Worm (Caenorhabditis elegans) whole organism, mixed stage, embryonic: Measurements from ENCODE around the gene F36H12.17.
"Not testable (repeated sequence)": the region's sequence is repeated elsewhere in the genome, so short reads cannot be mapped to it uniquely, and the experiment has no call there.

Experiments used
- bed-3 ChIP-seq: fragments of 200-800 bp; sonication (Bioruptor generic); optimal IDR thresholded peaks from 3 replicates; lab custom pipeline; 2018; ENCODE audit warnings: mild to moderate bottlenecking, missing genetic modification characterization, moderate library complexity, missing compliant biosample characterization
- ceh-39 ChIP-seq: fragments of 150-350 bp; optimal IDR thresholded peaks from 2 replicates; lab custom pipeline; 2014; ENCODE audit warnings: missing biosample characterization, missing genetic modification characterization
- ceh-43 ChIP-seq: fragments of 200-800 bp; sonication (Bioruptor generic); optimal IDR thresholded peaks from 2 replicates; lab custom pipeline; 2018; ENCODE audit warnings: mild to moderate bottlenecking, missing genetic modification characterization, moderate library complexity, missing compliant biosample characterization
- ces-1 ChIP-seq: fragments of 150-350 bp; optimal IDR thresholded peaks from 2 replicates; lab custom pipeline; 2014; ENCODE audit warnings: missing biosample characterization, missing genetic modification reagents, missing genetic modification characterization
- cnd-1 ChIP-seq: fragments of 200-800 bp; sonication (Bioruptor generic); optimal IDR thresholded peaks from 2 replicates; lab custom pipeline; 2018; ENCODE audit warnings: mild to moderate bottlenecking, missing genetic modification characterization, missing compliant biosample characterization
- drap-1 ChIP-seq: fragments of 200-800 bp; sonication (Bioruptor generic); optimal IDR thresholded peaks from 3 replicates; lab custom pipeline; 2018; ENCODE audit warnings: mild to moderate bottlenecking, missing genetic modification characterization, missing compliant biosample characterization
- elt-3 ChIP-seq: fragments of 150-350 bp; optimal IDR thresholded peaks from 2 replicates; lab custom pipeline; 2014; ENCODE audit warnings: missing biosample characterization, missing genetic modification characterization
- flh-1 ChIP-seq: fragments of 200-800 bp; sonication (Bioruptor generic); optimal IDR thresholded peaks from 2 replicates; lab custom pipeline; 2018; ENCODE audit warnings: mild to moderate bottlenecking, missing genetic modification characterization, moderate library complexity, missing compliant biosample characterization
- ham-2 ChIP-seq: fragments of 200-800 bp; sonication (Bioruptor generic); optimal IDR thresholded peaks from 2 replicates; lab custom pipeline; 2018; ENCODE audit warnings: mild to moderate bottlenecking, missing genetic modification characterization, missing compliant biosample characterization
- hlh-1 ChIP-seq: fragments of 150-350 bp; optimal IDR thresholded peaks from 2 replicates; lab custom pipeline; 2014; ENCODE audit warnings: missing biosample characterization, missing genetic modification reagents, missing genetic modification characterization
- lin-13 ChIP-seq: fragments of 150-350 bp; optimal IDR thresholded peaks from 2 replicates; lab custom pipeline; 2014; ENCODE audit warnings: missing biosample characterization, missing genetic modification characterization
- lsy-2 ChIP-seq: fragments of 150-350 bp; optimal IDR thresholded peaks from 2 replicates; lab custom pipeline; 2014; ENCODE audit warnings: missing biosample characterization, missing genetic modification characterization
- mab-5 ChIP-seq: fragments of 150-350 bp; optimal IDR thresholded peaks from 2 replicates; lab custom pipeline; 2014; ENCODE audit warnings: missing biosample characterization, missing genetic modification characterization
- mls-2 ChIP-seq: sonication (generic microtip); optimal IDR thresholded peaks from 2 replicates; lab custom pipeline; 2016; ENCODE audit warnings: mild to moderate bottlenecking, missing genetic modification characterization, moderate library complexity, missing compliant biosample characterization
- nhr-12 ChIP-seq: fragments of 150-350 bp; optimal IDR thresholded peaks from 2 replicates; lab custom pipeline; 2014; ENCODE audit warnings: missing biosample characterization, missing genetic modification characterization
- nhr-2 ChIP-seq: fragments of 150-350 bp; optimal IDR thresholded peaks from 2 replicates; lab custom pipeline; 2014; ENCODE audit warnings: missing biosample characterization, missing genetic modification characterization
- nhr-237 ChIP-seq: fragments of 150-350 bp; optimal IDR thresholded peaks from 2 replicates; lab custom pipeline; 2014; ENCODE audit warnings: missing biosample characterization, missing genetic modification characterization
- nhr-28 ChIP-seq: fragments of 150-350 bp; optimal IDR thresholded peaks from 2 replicates; lab custom pipeline; 2014; ENCODE audit warnings: missing biosample characterization, missing genetic modification characterization
- nhr-76 ChIP-seq: sonication (generic microtip); optimal IDR thresholded peaks from 2 replicates; lab custom pipeline; 2017; ENCODE audit warnings: missing biosample characterization, missing genetic modification characterization
- pha-4 ChIP-seq: fragments of 150-350 bp; optimal IDR thresholded peaks from 2 replicates; lab custom pipeline; 2018; ENCODE audit warnings: missing biosample characterization, missing genetic modification reagents, missing genetic modification characterization
- snpc-4 ChIP-seq: fragments of 150-350 bp; optimal IDR thresholded peaks from 2 replicates; lab custom pipeline; 2014; ENCODE audit warnings: missing biosample characterization, missing genetic modification characterization
- sptf-1 ChIP-seq: sonication (generic microtip); optimal IDR thresholded peaks from 2 replicates; lab custom pipeline; 2017; ENCODE audit warnings: mild to moderate bottlenecking, missing genetic modification characterization, moderate library complexity, missing compliant biosample characterization
- tbx-8 ChIP-seq: fragments of 200-800 bp; sonication (Bioruptor generic); optimal IDR thresholded peaks from 2 replicates; lab custom pipeline; 2018; ENCODE audit warnings: mild to moderate bottlenecking, missing genetic modification characterization, moderate library complexity, missing compliant biosample characterization
- unc-120 ChIP-seq: sonication (generic microtip); optimal IDR thresholded peaks from 2 replicates; lab custom pipeline; 2017; ENCODE audit warnings: missing genetic modification characterization, missing compliant biosample characterization; ENCODE audit not compliant: poor library complexity, severe bottlenecking
- unc-39 ChIP-seq: fragments of 150-350 bp; optimal IDR thresholded peaks from 2 replicates; lab custom pipeline; 2014; ENCODE audit warnings: missing biosample characterization, missing genetic modification characterization
- unc-62 ChIP-seq: fragments of 150-350 bp; optimal IDR thresholded peaks from 2 replicates; lab custom pipeline; 2014; ENCODE audit warnings: missing biosample characterization, missing genetic modification reagents, missing genetic modification characterization
- zip-8 ChIP-seq: fragments of 150-350 bp; optimal IDR thresholded peaks from 2 replicates; lab custom pipeline; 2014; ENCODE audit warnings: missing biosample characterization, missing genetic modification characterization
- ztf-11 ChIP-seq: fragments of 150-350 bp; optimal IDR thresholded peaks from 2 replicates; lab custom pipeline; 2014; ENCODE audit warnings: missing biosample characterization, missing genetic modification characterization

The F36H12.17 gene

DNA sequence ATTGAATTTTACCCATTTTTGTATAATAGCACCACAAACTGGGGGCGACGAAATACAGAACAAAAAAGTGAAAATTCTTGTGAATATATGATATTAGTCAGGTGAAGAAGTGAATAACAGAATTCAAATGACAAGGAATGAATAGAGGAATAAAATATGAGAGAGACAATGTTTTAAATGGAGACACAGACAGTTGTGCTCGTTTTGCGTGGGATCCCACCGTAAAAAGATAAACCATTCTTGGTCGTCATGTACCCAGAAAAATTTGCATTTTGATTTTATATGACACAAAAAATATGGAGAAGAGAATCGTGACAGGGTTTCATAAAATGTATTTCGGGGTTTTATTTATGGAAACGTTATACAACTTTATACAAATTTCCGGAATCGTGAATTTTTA lies at the start of gene F36H12.17:
TSS of gene F36H12.17 (minus strand) at position 101 of the 400 bp plus-strand sequence.
- TF ChIP-seq ham-2 (GFP tag; lab: Kevin White, UChicago) (no peak), lin-13 (no peak), ceh-39 (tag; lab: Kevin White, UChicago) (no peak), flh-1 (GFP tag; lab: Kevin White, UChicago) (no peak), zip-8 (no peak)
- TF ChIP-seq, all 35 proteins: peak for 0

DNA sequence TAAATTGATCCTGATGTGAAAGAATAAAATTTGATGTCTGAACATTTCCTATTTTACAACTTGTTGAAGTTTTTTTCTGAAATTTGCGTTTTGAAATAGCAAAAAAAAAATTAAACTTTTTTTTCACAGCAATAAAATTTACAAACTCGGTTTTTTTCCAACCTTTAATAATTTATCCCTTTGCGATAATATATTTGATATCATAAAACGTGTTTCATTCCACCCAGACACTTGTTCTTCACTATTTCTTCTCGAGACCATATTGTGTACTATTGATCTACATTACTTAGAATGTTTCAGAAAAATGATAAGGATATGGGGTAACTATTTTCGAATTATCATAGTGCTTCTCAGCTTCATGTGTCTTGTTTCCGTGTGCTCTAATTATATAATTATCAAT lies 48.5 kb upstream of the F36H12.17 start, which contains the start of gene Y4C6B.4:
TSS of gene Y4C6B.4 (plus strand) at position 301 of the 400 bp plus-strand sequence.
- TF ChIP-seq nhr-76 (tag; lab: Kevin White, UChicago) (no peak), mls-2 (tag; lab: Kevin White, UChicago) (no peak), mab-5 (tag; lab: Kevin White, UChicago) (no peak), unc-62 (GFP tag; lab: Kevin White, UChicago) (no peak), nhr-237 (tag; lab: Kevin White, UChicago) (no peak), ceh-43 (no peak), pha-4 (no peak), ceh-39 (tag; lab: Kevin White, UChicago) (no peak), bed-3 (GFP tag; lab: Kevin White, UChicago) (no peak), tbx-8 (GFP tag; lab: Kevin White, UChicago) (no peak), sptf-1 (no peak), ces-1 (GFP tag; lab: Kevin White, UChicago) (no peak)

DNA sequence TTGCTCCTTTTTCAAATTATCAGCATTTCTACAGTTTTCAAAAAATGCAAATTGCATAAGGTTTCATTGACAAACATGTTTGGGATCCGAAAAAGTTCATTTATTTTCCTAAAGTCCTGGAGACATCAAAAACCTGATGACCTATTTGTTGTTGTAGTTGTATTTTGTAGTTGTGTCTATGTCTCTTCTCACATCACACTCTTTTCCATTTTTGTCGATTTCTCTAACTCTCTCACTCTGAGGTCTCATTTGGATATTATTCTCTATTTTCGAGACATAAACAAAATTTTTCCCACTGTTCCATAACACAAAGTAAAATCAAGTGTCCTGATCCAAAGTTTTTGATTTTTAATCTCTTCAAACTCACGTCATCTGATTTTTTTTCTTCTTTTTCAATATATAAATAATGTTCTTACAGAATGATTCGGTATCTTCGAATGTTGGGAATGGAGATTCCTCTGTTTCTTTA lies 41.2 kb upstream of the F36H12.17 start, which contains the start of gene slc-46A:
TSS of gene slc-46A (plus strand) at position 419 of the 469 bp plus-strand sequence.
- TF ChIP-seq bed-3 (GFP tag; lab: Kevin White, UChicago) (no peak), tbx-8 (GFP tag; lab: Kevin White, UChicago) (no peak), cnd-1 (tag; lab: Kevin White, UChicago) (no peak), ces-1 (GFP tag; lab: Kevin White, UChicago) (no peak), nhr-28 (tag; lab: Kevin White, UChicago) (no peak), ceh-39 (tag; lab: Kevin White, UChicago) (no peak), hlh-1 (tag; lab: Kevin White, UChicago) (no peak), flh-1 (GFP tag; lab: Kevin White, UChicago) (no peak), unc-39 (no peak), elt-3 (no peak), ztf-11 (tag; lab: Kevin White, UChicago) (no peak), lin-13 (no peak), zip-8 (no peak)

DNA sequence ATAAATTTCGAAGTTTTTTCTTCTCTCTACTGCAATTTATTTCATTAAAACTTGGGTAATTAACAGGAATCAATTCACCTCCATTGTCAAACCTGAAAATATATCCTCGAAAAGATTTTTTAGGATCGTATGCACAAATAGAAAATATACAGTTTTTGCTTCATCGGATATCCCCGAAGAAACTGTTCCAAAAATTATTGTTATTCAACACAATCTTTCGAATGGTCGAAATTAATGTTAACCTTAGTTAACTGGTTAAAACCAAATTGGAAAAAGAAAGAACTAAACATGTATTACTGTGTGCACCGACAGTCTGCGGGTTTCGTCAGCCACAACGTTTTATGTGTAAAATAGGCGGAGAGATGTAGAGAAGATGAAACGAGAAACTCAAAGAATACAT lies 39.5 kb upstream of the F36H12.17 start:
- TF ChIP-seq mab-5 (tag; lab: Kevin White, UChicago) (no peak), snpc-4 (tag; lab: Kevin White, UChicago) (no peak), nhr-2 (tag; lab: Kevin White, UChicago) (no peak), unc-120 (no peak), unc-62 (GFP tag; lab: Kevin White, UChicago) (no peak), lsy-2 (tag; lab: Kevin White, UChicago) (no peak)

DNA sequence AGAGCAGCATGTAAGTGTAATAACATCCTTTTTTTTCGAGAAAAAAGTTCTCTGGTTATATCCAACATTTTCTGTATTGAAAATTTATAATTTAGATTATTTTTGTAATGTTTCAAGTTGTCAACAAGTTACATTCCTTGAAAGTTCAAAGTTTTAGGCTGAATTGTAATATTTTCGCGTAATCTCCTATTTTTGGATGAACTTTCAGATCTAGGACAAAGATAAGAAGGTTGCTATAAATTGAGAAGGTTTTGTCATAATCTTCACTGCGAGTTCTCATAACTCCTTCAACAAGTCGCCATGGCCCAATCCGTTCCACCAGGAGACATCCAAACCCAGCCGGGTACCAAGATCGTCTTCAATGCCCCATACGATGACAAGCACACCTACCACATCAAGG lies 38.6 kb upstream of the F36H12.17 start, which contains the start of gene msp-65:
TSS of gene msp-65 (plus strand) at position 301 of the 400 bp plus-strand sequence.
- not testable (repeated sequence) for TF ChIP-seq lin-13; unc-62 (GFP tag; lab: Kevin White, UChicago); bed-3 (GFP tag; lab: Kevin White, UChicago)

DNA sequence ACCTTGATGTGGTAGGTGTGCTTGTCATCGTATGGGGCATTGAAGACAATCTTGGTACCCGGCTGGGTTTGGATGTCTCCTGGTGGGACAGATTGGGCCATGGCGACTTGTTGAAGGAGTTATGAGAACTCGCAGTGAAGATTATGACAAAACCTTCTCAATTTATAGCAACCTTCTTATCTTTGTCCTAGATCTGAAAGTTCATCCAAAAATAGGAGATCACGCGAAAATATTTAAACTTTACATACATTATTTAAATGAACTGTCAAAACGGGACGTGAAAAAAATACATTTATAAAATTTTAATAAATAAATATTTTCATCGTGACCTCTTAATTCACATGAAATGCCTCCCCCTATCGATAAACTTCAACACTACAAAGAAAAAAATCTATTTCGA lies 35.4 kb upstream of the F36H12.17 start, which contains the start of the genes msp-59 and ZK354.2:
TSS of gene msp-59 (minus strand) at position 101 of the 400 bp plus-strand sequence.
TSS of gene ZK354.2 (plus strand) at position 395 of the 400 bp plus-strand sequence.
- not testable (repeated sequence) for TF ChIP-seq snpc-4 (tag; lab: Kevin White, UChicago); unc-39; drap-1 (GFP tag; lab: Kevin White, UChicago)

DNA sequence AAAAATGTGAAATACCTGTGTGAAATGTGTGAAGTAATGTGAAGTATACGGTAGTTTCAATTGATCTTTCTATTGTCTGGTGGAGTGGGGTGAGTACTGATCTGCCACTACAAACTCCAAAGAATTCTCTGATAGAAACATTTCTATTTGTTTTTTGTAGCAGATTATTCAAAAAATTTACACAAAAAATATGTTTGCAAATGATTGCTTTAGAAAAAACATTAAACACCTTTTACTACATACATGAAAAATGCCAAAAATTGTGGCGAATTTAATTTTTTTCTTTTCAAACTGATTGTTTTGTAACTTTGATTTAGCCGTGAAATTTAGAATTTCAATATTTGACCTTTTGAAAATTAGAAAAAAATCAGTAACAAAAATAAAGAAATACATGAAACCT lies 32.1 kb upstream of the F36H12.17 start, which contains the start of gene ZK354.3:
TSS of gene ZK354.3 (plus strand) at position 301 of the 400 bp plus-strand sequence.
- TF ChIP-seq mab-5 (tag; lab: Kevin White, UChicago) (no peak), cnd-1 (tag; lab: Kevin White, UChicago) (no peak), nhr-12 (tag; lab: Kevin White, UChicago) (no peak), lsy-2 (tag; lab: Kevin White, UChicago) (no peak), unc-39 (no peak), ham-2 (GFP tag; lab: Kevin White, UChicago) (no peak), hlh-1 (tag; lab: Kevin White, UChicago) (no peak), mls-2 (tag; lab: Kevin White, UChicago) (no peak), ztf-11 (tag; lab: Kevin White, UChicago) (no peak)
- TF ChIP-seq, all 35 proteins: peak for 0
